Fruit fly (Drosophila melanogaster) S2 (cell line): ENCODE data around the gene CG9777.

ENCODE experiments used
- CG8478 ChIP-seq: fragments of >200 bp; optimal IDR thresholded peaks from 2 replicates; lab custom pipeline; 2018
- CTCF ChIP-seq, 2 experiments: fragments of >200 bp; optimal IDR thresholded peaks; 2 replicates each; lab custom pipeline; 2018

DNA sequence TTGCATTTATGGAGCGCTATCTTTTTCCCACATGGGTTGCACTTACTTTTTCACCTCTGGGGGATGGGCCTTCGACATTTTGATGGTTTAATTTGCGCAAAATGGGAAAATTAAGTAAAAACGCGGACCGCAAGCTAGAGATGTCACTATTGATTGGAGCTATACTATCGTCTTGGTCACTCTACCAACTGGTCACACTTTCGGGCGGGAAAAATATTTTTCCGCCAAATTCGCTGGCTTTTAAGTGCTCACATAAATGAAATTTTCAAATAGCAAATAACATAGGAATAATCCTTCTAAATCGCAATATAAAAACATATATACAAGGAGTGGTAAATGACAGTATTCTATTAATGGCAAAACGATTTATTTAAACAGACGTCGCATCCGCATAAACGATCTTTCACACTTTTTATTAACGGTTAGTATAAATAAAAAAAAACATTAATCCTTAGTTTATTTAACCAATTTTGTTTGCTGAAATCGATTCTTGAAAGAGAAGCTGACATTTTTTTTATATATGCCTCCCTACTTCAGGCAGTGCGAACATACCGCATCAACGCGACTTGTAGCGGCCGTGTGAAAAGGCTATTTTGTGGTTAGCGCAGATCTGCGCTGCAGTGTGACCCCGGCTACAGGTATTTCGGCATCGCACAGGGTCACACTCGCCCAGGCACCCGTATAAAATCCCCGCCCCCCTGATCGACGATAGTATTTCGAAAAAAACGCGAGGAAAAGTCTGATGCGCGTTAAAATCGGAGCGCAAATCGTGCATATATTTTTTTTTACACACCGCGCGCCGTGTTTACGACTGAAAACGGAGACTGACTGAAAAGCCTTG is 8.4 kb upstream of the CG9777 start, which contains the start of the genes SNRPG and mthl1:
- TF ChIP-seq CG8478 (lab: Kevin White, UChicago) (no peak), CTCF (optimal IDR thresholded peaks at IDR 0.05; lab: Kevin White, UChicago) (no peak)
